Worm (Caenorhabditis elegans): Measurements from ENCODE around the gene puf-6.

puf-6 gene

DNA sequence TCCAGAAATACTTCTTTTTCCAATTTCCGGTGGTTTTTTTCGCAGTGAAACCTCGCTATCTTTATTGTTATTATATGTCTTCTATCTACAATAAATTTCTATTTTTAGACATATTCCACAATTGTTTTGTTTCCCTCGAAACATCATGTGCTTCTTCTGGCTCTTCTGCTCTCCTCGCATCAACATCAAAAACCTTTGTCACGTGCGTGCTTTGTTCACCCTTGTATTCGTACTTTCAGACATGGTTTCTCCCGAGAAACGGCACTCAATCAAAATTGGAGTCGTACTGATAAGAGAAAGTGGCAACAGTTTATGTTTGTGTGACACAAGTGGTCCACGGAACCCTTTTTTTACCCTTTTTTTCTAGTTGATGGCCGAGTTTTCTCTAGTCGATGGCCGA lies 34.5 kb upstream of the puf-6 start:
- TF ChIP-seq tra-4 (tag; optimal IDR thresholded peaks at IDR 0.05), result no peak
- TF ChIP-seq aly-1 (tag; optimal IDR thresholded peaks at IDR 0.05), result no peak
- TF ChIP-seq hnd-1 (tag; optimal IDR thresholded peaks at IDR 0.05), result no peak
- no peak for TF ChIP-seq scrt-1 (GFP tag; IDR thresholded peaks at IDR 0.05)
- TF ChIP-seq ama-1 (optimal IDR thresholded peaks at IDR 0.05), result no peak
- TF ChIP-seq ets-7 (tag; optimal IDR thresholded peaks at IDR 0.05), result no peak
- no peak for TF ChIP-seq tbx-37 (GFP tag; conservative IDR thresholded peaks at IDR 0.05)
- no peak for TF ChIP-seq ceh-13 (GFP tag; optimal IDR thresholded peaks at IDR 0.05)
- TF ChIP-seq hmg-4 (GFP tag; optimal IDR thresholded peaks at IDR 0.05), result no peak
- no peak for TF ChIP-seq tbx-11 (GFP tag; IDR thresholded peaks at IDR 0.05)

ce11 chrII:13076301-13076916 lies 33.2 kb upstream of the puf-6 start:
- TF ChIP-seq hmg-4 (GFP tag; optimal IDR thresholded peaks at IDR 0.05) (no peak), aly-1 (tag; optimal IDR thresholded peaks at IDR 0.05) (no peak), ama-1 (optimal IDR thresholded peaks at IDR 0.05) (no peak), B0310.2 (tag; optimal IDR thresholded peaks at IDR 0.05) (no peak), ets-7 (tag; optimal IDR thresholded peaks at IDR 0.05) (no peak), ceh-36 (tag; optimal IDR thresholded peaks at IDR 0.05) (no peak), ceh-13 (GFP tag; optimal IDR thresholded peaks at IDR 0.05) (no peak), F13C5.2 (tag; optimal IDR thresholded peaks at IDR 0.05) (no peak)

DNA sequence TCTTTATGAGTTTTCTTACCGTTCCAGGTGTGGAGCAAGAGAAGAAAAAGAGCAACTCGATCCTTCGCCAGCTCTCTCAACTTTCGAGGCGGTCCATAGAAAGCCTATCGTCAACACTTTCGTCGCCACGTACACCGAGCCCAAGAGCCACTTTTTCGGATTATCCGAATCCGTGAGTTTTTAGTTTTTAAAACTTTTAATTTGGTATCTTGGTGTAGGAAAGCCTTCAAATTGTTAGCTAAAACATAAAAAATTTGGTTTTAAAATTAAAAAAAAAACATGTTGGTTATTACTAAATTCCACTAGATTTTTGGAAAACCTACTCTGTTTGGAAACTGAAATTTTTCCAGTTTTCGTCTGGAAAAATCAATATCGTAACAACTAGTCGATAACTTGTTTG lies 30.5 kb upstream of the puf-6 start:
- TF ChIP-seq tbx-37 (GFP tag; conservative IDR thresholded peaks at IDR 0.05) (no peak), hmg-4 (GFP tag; optimal IDR thresholded peaks at IDR 0.05) (no peak), ama-1 (optimal IDR thresholded peaks at IDR 0.05) (no peak), ceh-13 (GFP tag; optimal IDR thresholded peaks at IDR 0.05) (no peak), pes-1 (GFP tag; IDR thresholded peaks at IDR 0.05) (no peak), scrt-1 (GFP tag; IDR thresholded peaks at IDR 0.05) (no peak), hmbx-1 (tag; optimal IDR thresholded peaks at IDR 0.05) (no peak), hnd-1 (tag; optimal IDR thresholded peaks at IDR 0.05) (no peak), tbx-11 (GFP tag; IDR thresholded peaks at IDR 0.05) (no peak), sea-1 (GFP tag; conservative IDR thresholded peaks at IDR 0.05) (no peak), F13C5.2 (tag; optimal IDR thresholded peaks at IDR 0.05) (no peak), aly-1 (tag; optimal IDR thresholded peaks at IDR 0.05) (no peak), ceh-36 (tag; optimal IDR thresholded peaks at IDR 0.05) (no peak), tra-4 (tag; optimal IDR thresholded peaks at IDR 0.05) (no peak)

DNA sequence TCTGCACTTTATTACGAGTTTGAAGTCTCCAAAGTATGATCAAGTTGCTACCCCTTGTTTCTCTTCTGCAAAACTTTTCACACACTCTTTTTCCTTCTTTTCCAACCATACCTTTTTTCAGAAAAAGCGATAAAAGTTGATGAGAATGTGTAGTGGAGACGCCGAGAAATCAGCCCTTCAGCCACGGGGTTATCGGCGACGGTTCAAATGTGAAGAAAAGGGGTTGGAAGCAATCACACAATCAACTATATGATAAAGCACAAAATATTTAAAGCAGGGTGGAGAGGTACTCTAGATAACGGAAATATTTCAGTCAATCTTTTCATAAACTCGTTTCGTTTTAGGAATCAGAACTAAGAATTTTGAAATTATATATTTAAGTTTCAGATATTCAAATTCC lies 29.9 kb upstream of the puf-6 start, which contains the start of gene F42G4.5:
Gene F42G4.5 (plus strand): TSS at position 379 of the 400 bp plus-strand sequence.
- TF ChIP-seq F13C5.2 (tag; optimal IDR thresholded peaks at IDR 0.05) (no peak), pes-1 (GFP tag; IDR thresholded peaks at IDR 0.05) (no peak), hmg-4 (GFP tag; optimal IDR thresholded peaks at IDR 0.05) (no peak), ceh-13 (GFP tag; optimal IDR thresholded peaks at IDR 0.05) (no peak), aly-1 (tag; optimal IDR thresholded peaks at IDR 0.05) (no peak), B0310.2 (tag; optimal IDR thresholded peaks at IDR 0.05) (no peak), tra-4 (tag; optimal IDR thresholded peaks at IDR 0.05) (no peak), ets-7 (tag; optimal IDR thresholded peaks at IDR 0.05) (no peak), scrt-1 (GFP tag; IDR thresholded peaks at IDR 0.05) (no peak), ama-1 (optimal IDR thresholded peaks at IDR 0.05) (no peak), flt-1 (GFP tag; IDR thresholded peaks at IDR 0.05) (no peak)

DNA sequence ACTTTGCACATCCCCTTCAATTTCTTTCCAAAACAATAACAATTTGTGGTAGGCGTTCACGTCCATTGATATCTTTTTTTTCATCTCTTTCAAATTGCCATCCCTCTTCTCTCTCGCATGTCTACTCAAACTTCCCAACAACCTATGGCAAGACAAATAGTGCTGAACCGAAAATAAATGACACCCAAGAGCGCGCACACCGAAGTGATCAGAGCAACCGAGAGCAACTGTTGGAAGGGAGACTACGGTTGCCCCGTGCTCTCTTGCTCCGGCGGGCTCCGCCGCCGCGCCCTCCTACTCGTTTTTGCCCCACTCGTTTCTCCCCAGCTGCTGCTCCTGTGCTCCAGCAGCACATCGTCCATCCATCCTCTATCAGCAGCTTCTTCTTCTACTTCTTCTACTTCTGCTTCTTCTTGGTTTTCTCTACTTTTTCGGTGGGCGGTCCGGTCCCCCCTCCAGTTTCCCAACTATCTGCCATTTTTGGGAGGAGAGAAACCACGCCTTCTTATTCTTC lies 23.6 kb upstream of the puf-6 start:
- no peak for TF ChIP-seq ets-7 (tag; optimal IDR thresholded peaks at IDR 0.05)
- no peak for TF ChIP-seq hmbx-1 (tag; optimal IDR thresholded peaks at IDR 0.05)
- TF ChIP-seq tra-4 (tag; optimal IDR thresholded peaks at IDR 0.05), result no peak
- TF ChIP-seq B0310.2 (tag; optimal IDR thresholded peaks at IDR 0.05), result no peak
- TF ChIP-seq ceh-13 (GFP tag; optimal IDR thresholded peaks at IDR 0.05), result no peak
- no peak for TF ChIP-seq tbx-37 (GFP tag; conservative IDR thresholded peaks at IDR 0.05)
- TF ChIP-seq flt-1 (GFP tag; IDR thresholded peaks at IDR 0.05), result no peak
- no peak for TF ChIP-seq ceh-36 (tag; optimal IDR thresholded peaks at IDR 0.05)
- TF ChIP-seq sea-1 (GFP tag; conservative IDR thresholded peaks at IDR 0.05), result no peak
- TF ChIP-seq pes-1 (GFP tag; IDR thresholded peaks at IDR 0.05), result no peak
- TF ChIP-seq F13C5.2 (tag; optimal IDR thresholded peaks at IDR 0.05), result no peak
- TF ChIP-seq scrt-1 (GFP tag; IDR thresholded peaks at IDR 0.05), result no peak
- TF ChIP-seq hnd-1 (tag; optimal IDR thresholded peaks at IDR 0.05), result no peak

DNA sequence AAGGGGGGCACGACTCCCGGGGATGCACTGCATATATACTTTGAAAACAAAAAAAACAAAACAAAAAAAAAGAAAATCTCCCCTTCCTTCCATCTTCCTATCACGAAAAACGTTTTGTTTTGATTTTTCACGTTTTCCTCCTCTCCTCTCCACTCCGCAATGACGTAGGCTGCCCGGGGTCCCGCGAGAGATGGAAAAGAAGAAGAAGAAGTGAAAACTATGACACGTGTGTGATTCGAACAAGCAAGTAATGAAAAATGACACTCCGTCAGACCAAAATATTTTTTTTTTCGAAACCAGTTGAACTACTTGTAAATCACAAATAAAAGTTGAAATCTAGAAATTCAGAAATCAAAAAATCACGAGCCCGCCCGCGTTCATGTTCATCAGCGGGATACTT lies 22.0 kb upstream of the puf-6 start:
- TF ChIP-seq scrt-1 (GFP tag; IDR thresholded peaks at IDR 0.05) (no peak), tra-4 (tag; optimal IDR thresholded peaks at IDR 0.05) (no peak), ceh-36 (tag; optimal IDR thresholded peaks at IDR 0.05) (no peak), ceh-13 (GFP tag; optimal IDR thresholded peaks at IDR 0.05) (no peak), F13C5.2 (tag; optimal IDR thresholded peaks at IDR 0.05) (no peak), aly-1 (tag; optimal IDR thresholded peaks at IDR 0.05) (no peak), ama-1 (optimal IDR thresholded peaks at IDR 0.05) (no peak), B0310.2 (tag; optimal IDR thresholded peaks at IDR 0.05) (no peak), hmbx-1 (tag; optimal IDR thresholded peaks at IDR 0.05) (no peak), ets-7 (tag; optimal IDR thresholded peaks at IDR 0.05) (no peak), hmg-4 (GFP tag; optimal IDR thresholded peaks at IDR 0.05) (no peak)

ce11 chrII:13059196-13059595 lies 16.0 kb upstream of the puf-6 start:
- TF ChIP-seq F13C5.2 (tag; optimal IDR thresholded peaks at IDR 0.05) (no peak), pes-1 (GFP tag; IDR thresholded peaks at IDR 0.05) (no peak), hmg-4 (GFP tag; optimal IDR thresholded peaks at IDR 0.05) (no peak), hnd-1 (tag; optimal IDR thresholded peaks at IDR 0.05) (no peak), hmbx-1 (tag; optimal IDR thresholded peaks at IDR 0.05) (no peak), ama-1 (optimal IDR thresholded peaks at IDR 0.05) (no peak), ceh-13 (GFP tag; optimal IDR thresholded peaks at IDR 0.05) (no peak), B0310.2 (tag; optimal IDR thresholded peaks at IDR 0.05) (no peak)

ce11 chrII:13056580-13056979 lies 13.3 kb upstream of the puf-6 start, which contains the start of gene zyx-1:
TSS of gene zyx-1 (plus strand) at chrII:13056910.
- TF ChIP-seq tra-4 (tag; optimal IDR thresholded peaks at IDR 0.05) (no peak), aly-1 (tag; optimal IDR thresholded peaks at IDR 0.05) (no peak), ceh-13 (GFP tag; optimal IDR thresholded peaks at IDR 0.05) (no peak)
